Worm (Caenorhabditis elegans) whole organism, L3 larva: ENCODE data around the gene sec-24.2.

ENCODE experiments used
- R02D3.7 ChIP-seq: fragments of 150-350 bp; optimal IDR thresholded peaks from 2 replicates; lab custom pipeline; 2014; ENCODE audit warnings: missing biosample characterization, missing genetic modification characterization
- ZK546.5 ChIP-seq: sonication (generic microtip); optimal IDR thresholded peaks from 2 replicates; lab custom pipeline; 2017; ENCODE audit warnings: missing biosample characterization, missing genetic modification characterization
- aly-2 ChIP-seq: fragments of 150-350 bp; optimal IDR thresholded peaks from 2 replicates; lab custom pipeline; 2014; ENCODE audit warnings: missing biosample characterization, missing genetic modification characterization
- ama-1 ChIP-seq: fragments of 150-350 bp; optimal IDR thresholded peaks from 2 replicates; lab custom pipeline; 2018
- ceh-16 ChIP-seq: sonication (generic microtip); optimal IDR thresholded peaks from 2 replicates; lab custom pipeline; 2017; ENCODE audit warnings: missing biosample characterization, missing genetic modification characterization
- ceh-28 ChIP-seq: fragments of 150-350 bp; optimal IDR thresholded peaks from 2 replicates; lab custom pipeline; 2014; ENCODE audit warnings: missing biosample characterization, missing genetic modification reagents, missing genetic modification characterization
- ceh-82 ChIP-seq: fragments of 150-350 bp; optimal IDR thresholded peaks from 2 replicates; lab custom pipeline; 2014; ENCODE audit warnings: missing biosample characterization, missing genetic modification characterization
- ceh-9 ChIP-seq: sonication (generic microtip); optimal IDR thresholded peaks from 2 replicates; lab custom pipeline; 2018; ENCODE audit warnings: missing biosample characterization, missing genetic modification characterization
- daf-12 ChIP-seq: fragments of 150-350 bp; optimal IDR thresholded peaks from 2 replicates; lab custom pipeline; 2014; ENCODE audit warnings: missing biosample characterization, missing genetic modification reagents, missing genetic modification characterization
- egl-27 ChIP-seq: sonication (generic microtip); optimal IDR thresholded peaks from 4 replicates; lab custom pipeline; 2017; ENCODE audit warnings: missing biosample characterization, missing genetic modification reagents, missing genetic modification characterization
- egl-5 ChIP-seq: fragments of 150-350 bp; optimal IDR thresholded peaks from 2 replicates; lab custom pipeline; 2017; ENCODE audit warnings: missing biosample characterization, missing genetic modification reagents, missing genetic modification characterization, inconsistent platforms
- elt-1 ChIP-seq: fragments of 150-350 bp; optimal IDR thresholded peaks from 2 replicates; lab custom pipeline; 2014; ENCODE audit warnings: missing biosample characterization, missing genetic modification characterization
- elt-2 ChIP-seq: sonication (generic microtip); optimal IDR thresholded peaks from 2 replicates; lab custom pipeline; 2016; ENCODE audit warnings: missing genetic modification reagents, mild to moderate bottlenecking, missing genetic modification characterization, missing compliant biosample characterization
- elt-3 ChIP-seq, 3 experiments: fragments of 150-350 bp in 1 of 3; sonication (generic microtip) in 2 of 3; optimal IDR thresholded peaks; 2 replicates in 2 of 3; 4 replicates in 1 of 3; lab custom pipeline; 2014 to 2017; ENCODE audit warnings: missing biosample characterization in 3 of 3, missing genetic modification characterization in 3 of 3
- eor-1 ChIP-seq, 2 experiments: fragments of 150-350 bp; optimal IDR thresholded peaks; 2 replicates each; lab custom pipeline; 2014 to 2018; ENCODE audit warnings: missing biosample characterization in 2 of 2, missing genetic modification characterization in 2 of 2
- fkh-10 ChIP-seq: sonication (generic microtip); optimal IDR thresholded peaks from 2 replicates; lab custom pipeline; 2017; ENCODE audit warnings: missing biosample characterization, missing genetic modification reagents, missing genetic modification characterization
- fkh-2 ChIP-seq: fragments of 150-350 bp; optimal IDR thresholded peaks from 2 replicates; lab custom pipeline; 2014; ENCODE audit warnings: missing biosample characterization, missing genetic modification reagents, missing genetic modification characterization
- fos-1 ChIP-seq: fragments of 150-350 bp; optimal IDR thresholded peaks from 2 replicates; lab custom pipeline; 2014; ENCODE audit warnings: missing biosample characterization, missing genetic modification characterization
- hmg-11 ChIP-seq: sonication (generic microtip); optimal IDR thresholded peaks from 2 replicates; lab custom pipeline; 2016; ENCODE audit warnings: missing genetic modification characterization, missing compliant biosample characterization
- jun-1 ChIP-seq: fragments of 150-350 bp; optimal IDR thresholded peaks from 2 replicates; lab custom pipeline; 2014; ENCODE audit warnings: missing biosample characterization, missing genetic modification reagents, missing genetic modification characterization
- lin-15B ChIP-seq: fragments of 150-350 bp; optimal IDR thresholded peaks from 2 replicates; lab custom pipeline; 2014; ENCODE audit warnings: missing biosample characterization, missing genetic modification characterization
- lin-39 ChIP-seq: fragments of 150-350 bp; optimal IDR thresholded peaks from 2 replicates; lab custom pipeline; 2018; ENCODE audit warnings: missing biosample characterization, missing genetic modification reagents, missing genetic modification characterization
- lsy-12 ChIP-seq: sonication (generic microtip); optimal IDR thresholded peaks from 2 replicates; lab custom pipeline; 2016; ENCODE audit warnings: mild to moderate bottlenecking, missing genetic modification characterization, missing compliant biosample characterization
- mdl-1 ChIP-seq: fragments of 150-350 bp; optimal IDR thresholded peaks from 2 replicates; lab custom pipeline; 2014; ENCODE audit warnings: missing biosample characterization, missing genetic modification characterization
- mml-1 ChIP-seq: fragments of 150-350 bp; sonication (generic microtip); optimal IDR thresholded peaks from 3 replicates; lab custom pipeline; 2014; ENCODE audit warnings: missing biosample characterization, missing genetic modification characterization
- nfya-1 ChIP-seq: sonication (generic microtip); optimal IDR thresholded peaks from 2 replicates; lab custom pipeline; 2017; ENCODE audit warnings: missing genetic modification characterization, mild to moderate bottlenecking, missing compliant biosample characterization, antibody characterized with exemption, moderate library complexity; ENCODE audit not compliant: insufficient read depth
- nhr-11 ChIP-seq: fragments of 150-350 bp; optimal IDR thresholded peaks from 2 replicates; lab custom pipeline; 2014; ENCODE audit warnings: missing biosample characterization, missing genetic modification characterization
- nhr-12 ChIP-seq: fragments of 150-350 bp; optimal IDR thresholded peaks from 2 replicates; lab custom pipeline; 2014; ENCODE audit warnings: missing biosample characterization, missing genetic modification characterization
- nhr-23 ChIP-seq: fragments of 150-350 bp; optimal IDR thresholded peaks from 2 replicates; lab custom pipeline; 2014; ENCODE audit warnings: missing biosample characterization, missing genetic modification reagents, missing genetic modification characterization
- nhr-237 ChIP-seq: fragments of 150-350 bp; optimal IDR thresholded peaks from 2 replicates; lab custom pipeline; 2014; ENCODE audit warnings: missing biosample characterization, missing genetic modification characterization
- nhr-25 ChIP-seq: sonication (generic microtip); optimal IDR thresholded peaks from 2 replicates; lab custom pipeline; 2017; ENCODE audit warnings: missing biosample characterization, missing genetic modification characterization
- nhr-28 ChIP-seq: fragments of 150-350 bp; optimal IDR thresholded peaks from 2 replicates; lab custom pipeline; 2014; ENCODE audit warnings: missing biosample characterization, missing genetic modification characterization
- nhr-43 ChIP-seq: sonication (generic microtip); optimal IDR thresholded peaks from 2 replicates; lab custom pipeline; 2016; ENCODE audit warnings: mild to moderate bottlenecking, missing genetic modification characterization, missing compliant biosample characterization; ENCODE audit not compliant: poor library complexity, severe bottlenecking
- nhr-67 ChIP-seq: fragments of 150-350 bp; optimal IDR thresholded peaks from 2 replicates; lab custom pipeline; 2014; ENCODE audit warnings: missing biosample characterization, missing genetic modification characterization
- nhr-76 ChIP-seq: fragments of 150-350 bp; sonication (generic microtip); optimal IDR thresholded peaks from 5 replicates; lab custom pipeline; 2014; ENCODE audit warnings: missing biosample characterization, missing genetic modification characterization
- nhr-77 ChIP-seq: fragments of 150-350 bp; optimal IDR thresholded peaks from 2 replicates; lab custom pipeline; 2014; ENCODE audit warnings: missing biosample characterization, missing genetic modification characterization
- pha-4 ChIP-seq: fragments of 150-350 bp; optimal IDR thresholded peaks from 2 replicates; lab custom pipeline; 2014; ENCODE audit warnings: missing biosample characterization, missing genetic modification reagents, missing genetic modification characterization
- pqm-1 ChIP-seq: fragments of 150-350 bp; optimal IDR thresholded peaks from 2 replicates; lab custom pipeline; 2017; ENCODE audit warnings: missing biosample characterization, missing genetic modification characterization, inconsistent platforms
- sea-2 ChIP-seq: fragments of 150-350 bp; sonication (generic microtip); optimal IDR thresholded peaks from 4 replicates; lab custom pipeline; 2014; ENCODE audit warnings: missing biosample characterization, missing genetic modification reagents, missing genetic modification characterization
- skn-1 ChIP-seq: fragments of 150-350 bp; optimal IDR thresholded peaks from 2 replicates; lab custom pipeline; 2014; ENCODE audit warnings: missing biosample characterization, missing genetic modification characterization
- snpc-4 ChIP-seq: fragments of 150-350 bp; optimal IDR thresholded peaks from 2 replicates; lab custom pipeline; 2014; ENCODE audit warnings: missing biosample characterization, missing genetic modification characterization
- tbx-2 ChIP-seq: sonication (generic microtip); optimal IDR thresholded peaks from 2 replicates; lab custom pipeline; 2016; ENCODE audit warnings: mild to moderate bottlenecking, missing genetic modification characterization, missing compliant biosample characterization
- unc-39 ChIP-seq: sonication (generic microtip); optimal IDR thresholded peaks from 4 replicates; lab custom pipeline; 2017; ENCODE audit warnings: missing biosample characterization, missing genetic modification characterization
- unc-62 ChIP-seq: fragments of 150-350 bp; sonication (generic microtip); optimal IDR thresholded peaks from 4 replicates; lab custom pipeline; 2014; ENCODE audit warnings: missing biosample characterization, missing genetic modification reagents, missing genetic modification characterization
- zag-1 ChIP-seq: fragments of 150-350 bp; optimal IDR thresholded peaks from 2 replicates; lab custom pipeline; 2014; ENCODE audit warnings: missing biosample characterization, missing genetic modification characterization
- ztf-11 ChIP-seq: fragments of 150-350 bp; optimal IDR thresholded peaks from 2 replicates; lab custom pipeline; 2014; ENCODE audit warnings: missing biosample characterization, missing genetic modification characterization
- ztf-4 ChIP-seq: fragments of 150-350 bp; optimal IDR thresholded peaks from 2 replicates; lab custom pipeline; 2014; ENCODE audit warnings: missing biosample characterization, missing genetic modification characterization

sec-24.2 gene

DNA sequence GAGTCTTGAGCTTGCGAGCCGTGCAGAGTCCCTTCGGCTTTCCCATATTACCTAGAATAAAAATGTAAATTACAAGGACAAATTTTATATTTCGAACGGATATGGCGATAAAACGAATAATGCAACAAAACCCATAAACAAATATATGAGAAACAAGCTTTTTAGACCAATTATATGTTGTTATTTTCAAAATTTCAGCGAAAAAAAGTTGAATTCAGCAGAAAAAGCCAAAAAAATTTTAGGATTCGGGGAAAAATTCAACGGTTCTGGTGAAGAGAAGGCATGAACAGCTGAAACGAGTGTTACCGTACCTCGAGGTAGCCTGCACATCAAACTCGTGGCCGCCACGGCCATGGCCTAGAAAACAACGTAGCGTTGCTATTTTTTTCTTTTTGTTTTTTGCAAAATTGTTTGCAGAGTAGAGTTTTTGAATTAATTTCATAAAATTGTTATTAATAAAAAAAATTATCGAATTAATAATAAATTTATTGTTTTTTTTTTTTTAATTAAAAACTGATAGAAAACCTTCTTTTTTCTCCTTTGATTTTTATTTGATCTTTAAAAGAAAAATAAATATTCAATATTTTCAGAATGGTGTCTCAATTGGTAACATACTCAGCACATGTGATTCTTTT, 30.5 kb upstream of the sec-24.2 start, which contains the start of the genes rps-23 and dpm-3:
Gene rps-23 (minus strand): TSS at position 51 of the 635 bp plus-strand sequence.
Gene dpm-3 (plus strand): TSS at position 585 of the 635 bp plus-strand sequence.
- peak; percentile 89 for TF ChIP-seq R02D3.7 (tag; lab: Kevin White, UChicago)
- no peak for TF ChIP-seq nhr-237
- no peak for TF ChIP-seq nhr-12 (tag; lab: Kevin White, UChicago)
- TF ChIP-seq fos-1 (tag; lab: Kevin White, UChicago) = no peak
- no peak for TF ChIP-seq aly-2 (tag; lab: Kevin White, UChicago)
- TF ChIP-seq ceh-9 (tag; lab: Kevin White, UChicago) = no peak
- no peak for TF ChIP-seq sea-2 (GFP tag; lab: Kevin White, UChicago)
- TF ChIP-seq ama-1 (lab: Kevin White, UChicago) = peak; percentile 73
- TF ChIP-seq nhr-11 (tag; lab: Kevin White, UChicago) = peak; percentile 61
- TF ChIP-seq nhr-76 = peak; percentile 66
- TF ChIP-seq hmg-11 = peak; percentile 60
- TF ChIP-seq lin-15B (tag; lab: Kevin White, UChicago) = peak; percentile 98
- peak; percentile 53 for TF ChIP-seq nhr-77 (tag; lab: Kevin White, UChicago)
- TF ChIP-seq nhr-67 (tag; lab: Kevin White, UChicago) = no peak
- peak; percentile 81 for TF ChIP-seq ceh-82 (tag; lab: Kevin White, UChicago)
- peak; percentile 96 for TF ChIP-seq nhr-43 (tag; lab: Kevin White, UChicago)
- peak; percentile 95 for TF ChIP-seq nhr-25 (tag; lab: Kevin White, UChicago)
- peak; percentile 74 for TF ChIP-seq ceh-28 (tag; lab: Kevin White, UChicago)
- peak; percentile 55 for TF ChIP-seq ceh-16
- TF ChIP-seq snpc-4 = peak; percentile 90
- peak; percentile 51 for TF ChIP-seq fkh-10 (GFP tag; lab: Kevin White, UChicago)
- TF ChIP-seq pqm-1 = peak; percentile 91
- peak; percentile 20 for TF ChIP-seq egl-27 (tag; lab: Kevin White, UChicago)
- TF ChIP-seq unc-62 (GFP tag; lab: Kevin White, UChicago) = no peak
- TF ChIP-seq eor-1 (tag; optimal IDR thresholded peaks at IDR 0.05; lab: Kevin White, UChicago) = peak in 1 of 2 experiments; percentile 73
- TF ChIP-seq nfya-1 = peak; percentile 99
- TF ChIP-seq ztf-11 = no peak
- TF ChIP-seq egl-5 (tag; lab: Kevin White, UChicago) = peak; percentile 58
- no peak for TF ChIP-seq elt-3 (tag; optimal IDR thresholded peaks at IDR 0.05; lab: Kevin White, UChicago)
- TF ChIP-seq nhr-23 (tag; lab: Kevin White, UChicago) = peak; percentile 97
- no peak for TF ChIP-seq unc-39
- no peak for TF ChIP-seq mml-1
- TF ChIP-seq tbx-2 (tag; lab: Kevin White, UChicago) = peak; percentile 60
- peak; percentile 98 for TF ChIP-seq pha-4 (tag; lab: Kevin White, UChicago)
- TF ChIP-seq mdl-1 = peak; percentile 48
- peak; percentile 92 for TF ChIP-seq lin-39 (tag; lab: Kevin White, UChicago)
- peak; percentile 45 for TF ChIP-seq elt-1 (tag; lab: Kevin White, UChicago)
- TF ChIP-seq nhr-28 (tag; lab: Kevin White, UChicago) = no peak
- peak; percentile 88 for TF ChIP-seq skn-1
- TF ChIP-seq fkh-2 = no peak
- TF ChIP-seq ztf-4 = no peak
- TF ChIP-seq daf-12 (tag; lab: Kevin White, UChicago) = no peak
- peak; percentile 65 for TF ChIP-seq jun-1 (tag; lab: Kevin White, UChicago)
- TF ChIP-seq elt-2 (tag; lab: Kevin White, UChicago) = peak; percentile 77
- peak; percentile 95 for TF ChIP-seq lsy-12 (tag; lab: Kevin White, UChicago)
- TF ChIP-seq ZK546.5 (tag; lab: Kevin White, UChicago) = peak; percentile 94
- no peak for TF ChIP-seq zag-1 (tag; lab: Kevin White, UChicago)
